Worm (Caenorhabditis elegans): ENCODE measurements around the gene nmy-1.

- TF ChIP-seq eyg-1 (tag; optimal IDR thresholded peaks at IDR 0.05) (no peak), fkh-10 (GFP tag; optimal IDR thresholded peaks at IDR 0.05) (no peak), pha-2 (tag; optimal IDR thresholded peaks at IDR 0.05) (no peak), unc-55 (GFP tag; optimal IDR thresholded peaks at IDR 0.05) (no peak), pha-4 (tag; optimal IDR thresholded peaks at IDR 0.05) (no peak), nfya-1 (tag; optimal IDR thresholded peaks at IDR 0.05) (no peak), ceh-24 (tag; optimal IDR thresholded peaks at IDR 0.05) (no peak), ttx-3 (tag; optimal IDR thresholded peaks at IDR 0.05) (no peak), Y22D7AL.16 (tag; optimal IDR thresholded peaks at IDR 0.05) (no peak), pqm-1 (tag; optimal IDR thresholded peaks at IDR 0.05) (no peak), pat-9 (tag; optimal IDR thresholded peaks at IDR 0.05) (no peak), ets-4 (tag; optimal IDR thresholded peaks at IDR 0.05) (no peak), hlh-6 (tag; optimal IDR thresholded peaks at IDR 0.05) (no peak)
Observed at ce11 chrX:2966252-2966651, 56.9 kb downstream of the nmy-1 start.
